Fruit fly (Drosophila melanogaster) whole organism, embryonic: Measurements from ENCODE around the gene CG33668.

Experiments
- Atf-2 ChIP-seq: fragments of 200-800 bp; sonication (Bioruptor generic); optimal IDR thresholded peaks from 2 replicates; lab custom pipeline; 2016; ENCODE audit warnings: missing biosample characterization, missing genetic modification characterization
- C15 ChIP-seq: fragments of 200-800 bp; sonication (Bioruptor generic); IDR thresholded peaks from 3 replicates; pipeline ENCODE4 v1.3.6; 2022; ENCODE audit warnings: missing biosample characterization, missing genetic modification characterization
- CG13894 ChIP-seq: fragments of 200-800 bp; sonication (Bioruptor generic); optimal IDR thresholded peaks from 3 replicates; lab custom pipeline; 2018; ENCODE audit warnings: missing biosample characterization, mild to moderate bottlenecking, missing genetic modification characterization, moderate library complexity
- CG15269 ChIP-seq: fragments of 200-800 bp; sonication (Bioruptor generic); optimal IDR thresholded peaks from 2 replicates; lab custom pipeline; 2018; ENCODE audit warnings: missing biosample characterization, mild to moderate bottlenecking, missing genetic modification characterization, moderate library complexity
- CG17829 ChIP-seq: fragments of 200-800 bp; optimal IDR thresholded peaks from 2 replicates; lab custom pipeline; 2019; ENCODE audit warnings: missing biosample characterization, mild to moderate bottlenecking, missing genetic modification characterization, moderate library complexity
- CG2202 ChIP-seq: fragments of 200-800 bp; sonication (Bioruptor generic); optimal IDR thresholded peaks from 2 replicates; lab custom pipeline; 2018; ENCODE audit warnings: missing biosample characterization, mild to moderate bottlenecking, missing genetic modification characterization
- CG31441 ChIP-seq: fragments of 200-800 bp; sonication (Bioruptor generic); IDR thresholded peaks from 2 replicates; pipeline ENCODE4 v1.3.6; 2022; ENCODE audit warnings: missing biosample characterization, missing genetic modification characterization
- CG33557 ChIP-seq: fragments of 200-800 bp; sonication (Bioruptor generic); optimal IDR thresholded peaks from 2 replicates; lab custom pipeline; 2019; ENCODE audit warnings: missing biosample characterization, mild to moderate bottlenecking, missing genetic modification characterization, moderate library complexity
- CG34422 ChIP-seq: fragments of 200-800 bp; sonication (Bioruptor generic); IDR thresholded peaks from 3 replicates; pipeline ENCODE4 v1.3.6; 2022; ENCODE audit warnings: missing biosample characterization, missing genetic modification characterization
- CG42726 ChIP-seq: fragments of 200-800 bp; sonication (Bioruptor generic); IDR thresholded peaks from 2 replicates; pipeline ENCODE4 v1.3.6; 2022; ENCODE audit warnings: missing biosample characterization, missing genetic modification characterization; ENCODE audit not compliant: partially characterized antibody
- CG4360 ChIP-seq: fragments of 200-800 bp; sonication (Bioruptor generic); IDR thresholded peaks from 2 replicates; pipeline ENCODE4 v1.3.6; 2022; ENCODE audit warnings: missing biosample characterization, missing genetic modification characterization
- CG4424 ChIP-seq: fragments of 200-800 bp; sonication (Bioruptor generic); optimal IDR thresholded peaks from 3 replicates; lab custom pipeline; 2016; ENCODE audit warnings: missing biosample characterization, missing genetic modification characterization
- CG6254 ChIP-seq: fragments of 200-800 bp; sonication (Bioruptor generic); optimal IDR thresholded peaks from 3 replicates; lab custom pipeline; 2017; ENCODE audit warnings: mild to moderate bottlenecking, missing biosample characterization, missing genetic modification reagents, missing genetic modification characterization
- CG6791 ChIP-seq: fragments of 200-800 bp; sonication (Bioruptor generic); IDR thresholded peaks from 3 replicates; pipeline ENCODE4 v1.3.6; 2022; ENCODE audit warnings: missing biosample characterization, missing genetic modification characterization; ENCODE audit not compliant: partially characterized antibody
- CG7271 ChIP-seq: fragments of 200-800 bp; sonication (Bioruptor generic); optimal IDR thresholded peaks from 2 replicates; lab custom pipeline; 2018; ENCODE audit warnings: missing biosample characterization, mild to moderate bottlenecking, missing genetic modification characterization, moderate library complexity
- CG7556 ChIP-seq: fragments of 200-800 bp; sonication (Bioruptor generic); optimal IDR thresholded peaks from 2 replicates; lab custom pipeline; 2017; ENCODE audit warnings: missing biosample characterization, mild to moderate bottlenecking, missing genetic modification characterization
- CG7786 ChIP-seq: fragments of 200-800 bp; sonication (Bioruptor generic); optimal IDR thresholded peaks from 2 replicates; lab custom pipeline; 2016; ENCODE audit warnings: missing biosample characterization, missing genetic modification characterization
- CG9876 ChIP-seq: fragments of 200-800 bp; sonication (Bioruptor generic); optimal IDR thresholded peaks from 2 replicates; lab custom pipeline; 2016; ENCODE audit warnings: missing biosample characterization, missing genetic modification characterization
- CoRest ChIP-seq: fragments of 200-800 bp; sonication (Bioruptor generic); optimal IDR thresholded peaks from 3 replicates; lab custom pipeline; 2018; ENCODE audit warnings: missing biosample characterization, mild to moderate bottlenecking, missing genetic modification characterization, moderate library complexity
- H2.0 ChIP-seq: fragments of 200-800 bp; sonication (Bioruptor generic); IDR thresholded peaks from 2 replicates; pipeline ENCODE4 v1.3.6; 2022; ENCODE audit warnings: missing biosample characterization, missing genetic modification characterization
- NK7.1 ChIP-seq: fragments of 200-800 bp; sonication (Bioruptor generic); optimal IDR thresholded peaks from 3 replicates; lab custom pipeline; 2016; ENCODE audit warnings: missing biosample characterization, missing genetic modification characterization
- NfI ChIP-seq: fragments of 200-800 bp; sonication (Bioruptor generic); optimal IDR thresholded peaks from 3 replicates; lab custom pipeline; 2018; ENCODE audit warnings: missing biosample characterization, mild to moderate bottlenecking, missing genetic modification characterization, moderate library complexity
- Poxn ChIP-seq: fragments of 200-800 bp; sonication (Bioruptor generic); IDR thresholded peaks from 2 replicates; pipeline ENCODE4 v1.3.6; 2022; ENCODE audit warnings: missing biosample characterization, missing genetic modification characterization
- Ravus ChIP-seq: fragments of 200-800 bp; sonication (Bioruptor generic); IDR thresholded peaks from 2 replicates; pipeline ENCODE4 v1.3.6; 2022; ENCODE audit warnings: missing biosample characterization, missing genetic modification characterization
- Xrp1 ChIP-seq: fragments of 200-800 bp; sonication (Bioruptor generic); IDR thresholded peaks from 2 replicates; pipeline ENCODE4 v1.3.6; 2022; ENCODE audit warnings: missing biosample characterization, missing genetic modification characterization
- bsh ChIP-seq, 2 experiments: fragments of 200-800 bp; sonication (Bioruptor generic); optimal IDR thresholded peaks; 2 replicates each; lab custom pipeline; 2017 to 2018; ENCODE audit warnings: mild to moderate bottlenecking in 2 of 2, missing biosample characterization in 2 of 2, missing genetic modification characterization in 2 of 2, moderate library complexity in 1 of 2
- cg ChIP-seq: fragments of 200-800 bp; sonication (Bioruptor generic); optimal IDR thresholded peaks from 3 replicates; lab custom pipeline; 2019; ENCODE audit warnings: missing biosample characterization, mild to moderate bottlenecking, missing genetic modification characterization, moderate library complexity
- emc ChIP-seq: fragments of 200-800 bp; sonication (Bioruptor generic); optimal IDR thresholded peaks from 2 replicates; lab custom pipeline; 2016; ENCODE audit warnings: missing biosample characterization, missing genetic modification characterization
- ewg ChIP-seq: fragments of 200-800 bp; sonication (Bioruptor generic); optimal IDR thresholded peaks from 3 replicates; lab custom pipeline; 2017; ENCODE audit warnings: mild to moderate bottlenecking, missing biosample characterization, missing genetic modification reagents, missing genetic modification characterization
- fd102C ChIP-seq: fragments of 200-800 bp; sonication (Bioruptor generic); optimal IDR thresholded peaks from 2 replicates; lab custom pipeline; 2018; ENCODE audit warnings: missing biosample characterization, mild to moderate bottlenecking, missing genetic modification characterization, moderate library complexity
- fd3F ChIP-seq: fragments of 200-800 bp; sonication (Bioruptor generic); optimal IDR thresholded peaks from 2 replicates; lab custom pipeline; 2018; ENCODE audit warnings: missing biosample characterization, mild to moderate bottlenecking, missing genetic modification characterization, moderate library complexity
- grau ChIP-seq: fragments of 200-800 bp; optimal IDR thresholded peaks from 3 replicates; lab custom pipeline; 2019; ENCODE audit warnings: missing biosample characterization, mild to moderate bottlenecking, missing genetic modification characterization, moderate library complexity
- h ChIP-seq: fragments of >200 bp; optimal IDR thresholded peaks from 2 replicates; lab custom pipeline; 2017
- ham ChIP-seq: fragments of 200-800 bp; sonication (Bioruptor generic); IDR thresholded peaks from 2 replicates; pipeline ENCODE4 v1.3.6; 2022; ENCODE audit warnings: missing biosample characterization, missing genetic modification characterization
- her ChIP-seq: fragments of 200-800 bp; sonication (Bioruptor generic); optimal IDR thresholded peaks from 2 replicates; lab custom pipeline; 2016; ENCODE audit warnings: missing biosample characterization, missing genetic modification characterization
- klu ChIP-seq: fragments of 200-800 bp; sonication (Bioruptor generic); IDR thresholded peaks from 2 replicates; pipeline ENCODE4 v1.3.6; 2022; ENCODE audit warnings: missing biosample characterization, missing genetic modification characterization
- lmd ChIP-seq: fragments of 200-800 bp; sonication (Bioruptor generic); IDR thresholded peaks from 2 replicates; pipeline ENCODE4 v1.3.6; 2022; ENCODE audit warnings: missing biosample characterization, missing genetic modification characterization
- mam ChIP-seq: fragments of 200-800 bp; sonication (Bioruptor generic); optimal IDR thresholded peaks from 3 replicates; lab custom pipeline; 2016; ENCODE audit warnings: missing biosample characterization, missing genetic modification characterization
- nau ChIP-seq: fragments of 200-800 bp; sonication (Bioruptor generic); optimal IDR thresholded peaks from 3 replicates; lab custom pipeline; 2017; ENCODE audit warnings: missing biosample characterization, mild to moderate bottlenecking, missing genetic modification characterization, missing genetic modification reagents
- org-1 ChIP-seq: fragments of 200-800 bp; sonication (Bioruptor generic); optimal IDR thresholded peaks from 2 replicates; lab custom pipeline; 2017; ENCODE audit warnings: missing biosample characterization, missing genetic modification characterization
- pnt ChIP-seq: fragments of 200-800 bp; sonication (Bioruptor generic); optimal IDR thresholded peaks from 3 replicates; lab custom pipeline; 2016; ENCODE audit warnings: missing biosample characterization, missing genetic modification characterization
- pzg ChIP-seq: fragments of 200-800 bp; sonication (Bioruptor generic); optimal IDR thresholded peaks from 3 replicates; lab custom pipeline; 2018; ENCODE audit warnings: missing biosample characterization, mild to moderate bottlenecking, missing genetic modification characterization, moderate library complexity
- ranshi ChIP-seq: fragments of 200-800 bp; sonication (Bioruptor generic); IDR thresholded peaks from 2 replicates; pipeline ENCODE4 v1.3.6; 2022; ENCODE audit warnings: missing biosample characterization, missing genetic modification characterization
- ro ChIP-seq: fragments of 200-800 bp; sonication (Bioruptor generic); IDR thresholded peaks from 2 replicates; pipeline ENCODE4 v1.3.6; 2022; ENCODE audit warnings: missing biosample characterization, missing genetic modification characterization
- sens ChIP-seq: fragments of 200-800 bp; sonication (Bioruptor generic); peaks from one replicate; lab custom pipeline; 2016; ENCODE audit warnings: missing biosample characterization, missing genetic modification characterization
- so ChIP-seq: fragments of 200-800 bp; sonication (Bioruptor generic); IDR thresholded peaks from 3 replicates; pipeline ENCODE4 v1.3.6; 2022; ENCODE audit warnings: missing biosample characterization, missing genetic modification characterization
- sr ChIP-seq: fragments of 200-800 bp; sonication (Bioruptor generic); IDR thresholded peaks from 3 replicates; pipeline ENCODE4 v1.3.6; 2022; ENCODE audit warnings: missing biosample characterization, missing genetic modification characterization
- stwl ChIP-seq: fragments of 200-800 bp; sonication (Bioruptor generic); optimal IDR thresholded peaks from 3 replicates; lab custom pipeline; 2018; ENCODE audit warnings: missing biosample characterization, mild to moderate bottlenecking, missing genetic modification characterization, moderate library complexity
- trem ChIP-seq: fragments of 200-800 bp; optimal IDR thresholded peaks from 3 replicates; lab custom pipeline; 2019; ENCODE audit warnings: missing biosample characterization, mild to moderate bottlenecking, missing genetic modification characterization, moderate library complexity
- trh ChIP-seq: fragments of 200-800 bp; sonication (Bioruptor generic); optimal IDR thresholded peaks from 2 replicates; lab custom pipeline; 2016; ENCODE audit warnings: missing biosample characterization, missing genetic modification characterization
- zfh1 ChIP-seq: fragments of 200-800 bp; sonication (Bioruptor generic); IDR thresholded peaks from 3 replicates; pipeline ENCODE4 v1.3.6; 2022; ENCODE audit warnings: missing biosample characterization, missing genetic modification characterization

The CG33668 gene

DNA sequence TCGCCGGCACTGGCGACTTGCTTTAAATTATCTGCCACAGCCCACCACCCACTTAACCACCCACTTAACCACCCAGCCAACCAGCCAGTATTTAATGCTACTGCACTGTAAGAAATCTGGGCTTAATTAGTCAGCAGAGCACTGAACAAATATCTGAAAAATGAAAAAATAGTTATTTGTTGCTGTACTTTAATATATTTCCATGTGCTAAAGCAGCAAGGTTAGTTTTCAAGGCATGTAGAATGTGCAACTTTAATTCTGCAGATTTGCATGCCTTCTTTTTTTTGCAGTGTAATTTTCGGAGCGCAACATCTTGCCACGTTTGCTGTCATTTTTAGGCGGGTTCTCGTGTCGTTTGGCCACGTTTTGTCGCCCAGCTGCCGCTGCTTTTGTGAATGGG, 43.6 kb downstream of the CG33668 start (continued):
- no peak for TF ChIP-seq fd102C (GFP tag; lab: Kevin White, UChicago)
- no peak for TF ChIP-seq ham (GFP tag; lab: Robert Waterston, UW)
- no peak for TF ChIP-seq fd3F (GFP tag; lab: Kevin White, UChicago)
- TF ChIP-seq trem (tag; lab: Kevin White, UChicago): peak; percentile 1
- peak; percentile 49 for TF ChIP-seq org-1 (GFP tag; lab: Kevin White, UChicago)
- TF ChIP-seq ranshi (GFP tag; lab: Robert Waterston, UW): peak; percentile 49; the same call in 1 of the 2 replicates
- peak; percentile 65 for TF ChIP-seq CG7556 (GFP tag; lab: Kevin White, UChicago)
- TF ChIP-seq mam (GFP tag; lab: Kevin White, UChicago): peak; percentile 61
- no peak for TF ChIP-seq CG33557
- no peak for TF ChIP-seq CG42726 (GFP tag; lab: Robert Waterston, UW)
- TF ChIP-seq pnt (GFP tag; lab: Kevin White, UChicago): peak; percentile 21
- TF ChIP-seq h: no peak
- TF ChIP-seq CoRest (tag; lab: Kevin White, UChicago): peak; percentile 43
- TF ChIP-seq C15 (GFP tag; lab: Robert Waterston, UW): no peak
- peak; percentile 55; the same call in 1 of the 3 replicates for TF ChIP-seq so (GFP tag; lab: Robert Waterston, UW)
- TF ChIP-seq CG4360: no peak
- TF ChIP-seq Poxn (GFP tag; lab: Robert Waterston, UW): no peak
- TF ChIP-seq Ravus: no peak
- TF ChIP-seq CG13894 (tag; lab: Kevin White, UChicago): no peak
- peak; percentile 36 for TF ChIP-seq CG4424 (GFP tag; lab: Kevin White, UChicago)
- no peak for TF ChIP-seq CG2202 (tag; lab: Kevin White, UChicago)
- TF ChIP-seq CG6254 (GFP tag; lab: Kevin White, UChicago): no peak
- TF ChIP-seq H2.0 (GFP tag; lab: Robert Waterston, UW): peak; percentile 7; the same call in 1 of the 2 replicates
- no peak for TF ChIP-seq pzg (GFP tag; lab: Kevin White, UChicago)
- TF ChIP-seq lmd (GFP tag; lab: Robert Waterston, UW): peak; percentile 31; the same call in 1 of the 2 replicates
- TF ChIP-seq Atf-2 (GFP tag; lab: Kevin White, UChicago): no peak
- TF ChIP-seq cg (GFP tag; lab: Kevin White, UChicago): no peak
- no peak for TF ChIP-seq nau (GFP tag; lab: Kevin White, UChicago)
- peak; percentile 51; the same call in 1 of the 2 replicates for TF ChIP-seq CG31441 (GFP tag; lab: Robert Waterston, UW)
- TF ChIP-seq her (GFP tag; lab: Kevin White, UChicago): peak; percentile 21
- TF ChIP-seq stwl (tag; lab: Kevin White, UChicago): no peak
- peak; percentile 55; the same call in 1 of the 3 replicates for TF ChIP-seq zfh1
- TF ChIP-seq grau: peak; percentile 62
- TF ChIP-seq ewg: no peak
- no peak for TF ChIP-seq CG34422 (GFP tag; lab: Robert Waterston, UW)
- TF ChIP-seq klu: 0 out of 2 replicates have a peak, but pooled peaks have one; percentile 17
- TF ChIP-seq sr: no peak
- peak; percentile 38 for TF ChIP-seq NfI (GFP tag; lab: Kevin White, UChicago)
- TF ChIP-seq CG7786 (GFP tag; lab: Kevin White, UChicago): peak; percentile 30
- peak; percentile 26 for TF ChIP-seq CG17829 (tag; lab: Kevin White, UChicago)
- TF ChIP-seq Xrp1 (GFP tag; lab: Robert Waterston, UW): peak; percentile 26; the same call in 1 of the 2 replicates
- TF ChIP-seq CG15269: peak; percentile 60
- peak; percentile 82 for TF ChIP-seq sens (GFP tag; lab: Kevin White, UChicago)
- TF ChIP-seq CG7271 (tag; lab: Kevin White, UChicago): no peak
- peak; percentile 4 for TF ChIP-seq NK7.1 (GFP tag; lab: Kevin White, UChicago)
- peak in 1 of 2 experiments; percentile 40 for TF ChIP-seq bsh (GFP tag; optimal IDR thresholded peaks at IDR 0.05; lab: Kevin White, UChicago)
- TF ChIP-seq CG6791 (GFP tag; lab: Robert Waterston, UW): no peak
- TF ChIP-seq emc: no peak
- no peak for TF ChIP-seq trh (GFP tag; lab: Kevin White, UChicago)
- 0 out of 2 replicates have a peak, but pooled peaks have one; percentile 34 for TF ChIP-seq ro (GFP tag; lab: Robert Waterston, UW)
- no peak for TF ChIP-seq CG9876 (GFP tag; lab: Kevin White, UChicago)
